Worm (Caenorhabditis elegans) whole organism, L1 larva: Measurements from ENCODE around the gene pink-1.

Source experiments
- C04F5.9 ChIP-seq: sonication (generic microtip); optimal IDR thresholded peaks from 2 replicates; lab custom pipeline; 2016; ENCODE audit warnings: missing genetic modification characterization, missing compliant biosample characterization
- dsc-1 ChIP-seq: sonication (generic microtip); optimal IDR thresholded peaks from 2 replicates; lab custom pipeline; 2016; ENCODE audit warnings: mild to moderate bottlenecking, missing genetic modification characterization, missing compliant biosample characterization
- mdl-1 ChIP-seq, 2 experiments: fragments of 150-350 bp; optimal IDR thresholded peaks; 2 replicates each; lab custom pipeline; 2014 to 2017; ENCODE audit warnings: missing biosample characterization in 2 of 2, missing genetic modification characterization in 2 of 2, inconsistent platforms in 1 of 2
- nhr-84 ChIP-seq: sonication (generic microtip); optimal IDR thresholded peaks from 2 replicates; lab custom pipeline; 2017; ENCODE audit warnings: missing biosample characterization, missing genetic modification characterization

DNA sequence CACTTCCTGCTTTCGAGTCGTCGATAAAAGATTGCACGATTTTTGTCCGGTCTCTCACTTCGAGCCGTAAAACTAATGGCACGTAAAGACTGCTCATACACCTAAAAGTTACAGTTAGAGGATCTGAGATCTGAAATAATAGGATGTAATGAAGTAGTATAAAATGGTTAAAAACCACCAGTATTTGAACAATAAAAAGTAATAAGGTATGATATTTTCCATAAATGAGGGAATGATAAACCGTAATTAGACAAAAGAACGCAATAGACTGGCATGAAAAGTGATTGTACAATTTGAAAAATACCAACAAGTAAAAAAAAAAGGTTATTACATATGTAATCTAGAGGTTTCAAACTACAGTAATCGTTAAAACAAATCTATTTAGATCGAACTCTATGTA, 2.4 kb downstream of the pink-1 start, which contains the start of gene brap-2:
- TF ChIP-seq C04F5.9 (tag; lab: Kevin White, UChicago) = no peak
- no peak for TF ChIP-seq mdl-1 (tag; optimal IDR thresholded peaks at IDR 0.05; lab: Kevin White, UChicago)
- TF ChIP-seq dsc-1 (tag; lab: Kevin White, UChicago) = no peak
- no peak for TF ChIP-seq nhr-84 (tag; lab: Kevin White, UChicago)
